Worm (Caenorhabditis elegans) whole organism, L2 larva: ENCODE data around the gene K06H6.1.

Source experiments
- F13H6.1 ChIP-seq: sonication (generic microtip); optimal IDR thresholded peaks from 2 replicates; lab custom pipeline; 2016; ENCODE audit warnings: missing genetic modification characterization, missing compliant biosample characterization
- R02D3.7 ChIP-seq: fragments of 150-350 bp; optimal IDR thresholded peaks from 2 replicates; lab custom pipeline; 2014; ENCODE audit warnings: missing biosample characterization, missing genetic modification characterization
- Y55F3AM.14 ChIP-seq: fragments of 200-800 bp; sonication (Bioruptor generic); optimal IDR thresholded peaks from 2 replicates; lab custom pipeline; 2018; ENCODE audit warnings: mild to moderate bottlenecking, missing genetic modification characterization, missing compliant biosample characterization
- alr-1 ChIP-seq: fragments of 150-350 bp; optimal IDR thresholded peaks from 2 replicates; lab custom pipeline; 2014; ENCODE audit warnings: missing biosample characterization, missing genetic modification characterization
- aly-2 ChIP-seq: fragments of 150-350 bp; optimal IDR thresholded peaks from 2 replicates; lab custom pipeline; 2014; ENCODE audit warnings: missing biosample characterization, missing genetic modification characterization
- ama-1 ChIP-seq: fragments of 150-350 bp; optimal IDR thresholded peaks from 2 replicates; lab custom pipeline; 2018; ENCODE audit warnings: inconsistent platforms
- blmp-1 ChIP-seq: sonication (generic microtip); optimal IDR thresholded peaks from 2 replicates; lab custom pipeline; 2017; ENCODE audit warnings: missing genetic modification characterization, mild to moderate bottlenecking, missing compliant biosample characterization, antibody characterized with exemption, moderate library complexity; ENCODE audit not compliant: insufficient read depth
- ceh-16 ChIP-seq: fragments of 150-350 bp; optimal IDR thresholded peaks from 2 replicates; lab custom pipeline; 2014; ENCODE audit warnings: missing biosample characterization, missing genetic modification characterization
- ceh-82 ChIP-seq: fragments of 150-350 bp; optimal IDR thresholded peaks from 2 replicates; lab custom pipeline; 2014; ENCODE audit warnings: missing biosample characterization, missing genetic modification characterization
- elt-1 ChIP-seq: fragments of 150-350 bp; optimal IDR thresholded peaks from 2 replicates; lab custom pipeline; 2014; ENCODE audit warnings: missing biosample characterization, missing genetic modification characterization
- elt-3 ChIP-seq: sonication (generic microtip); optimal IDR thresholded peaks from 2 replicates; lab custom pipeline; 2017; ENCODE audit warnings: missing biosample characterization, missing genetic modification characterization
- gmeb-1 ChIP-seq: fragments of 150-350 bp; optimal IDR thresholded peaks from 2 replicates; lab custom pipeline; 2014; ENCODE audit warnings: missing biosample characterization, missing genetic modification characterization
- lin-11 ChIP-seq: fragments of 150-350 bp; sonication (generic microtip); optimal IDR thresholded peaks from 2 replicates; lab custom pipeline; 2014; ENCODE audit warnings: missing biosample characterization, missing genetic modification characterization, inconsistent platforms, mixed read lengths
- lin-13 ChIP-seq: fragments of 150-350 bp; optimal IDR thresholded peaks from 2 replicates; lab custom pipeline; 2014; ENCODE audit warnings: missing biosample characterization, missing genetic modification reagents, missing genetic modification characterization
- lin-39 ChIP-seq: fragments of 150-350 bp; optimal IDR thresholded peaks from 2 replicates; lab custom pipeline; 2014; ENCODE audit warnings: missing biosample characterization, missing genetic modification reagents, missing genetic modification characterization
- lsy-2 ChIP-seq, 2 experiments: fragments of 150-350 bp in 1 of 2; sonication (generic microtip) in 1 of 2; optimal IDR thresholded peaks; 2 replicates each; lab custom pipeline; 2014 to 2017; ENCODE audit warnings: missing biosample characterization in 2 of 2, missing genetic modification characterization in 2 of 2
- nhr-10 ChIP-seq: sonication (generic microtip); optimal IDR thresholded peaks from 2 replicates; lab custom pipeline; 2017; ENCODE audit warnings: missing biosample characterization, missing genetic modification characterization
- nhr-11 ChIP-seq: fragments of 150-350 bp; optimal IDR thresholded peaks from 2 replicates; lab custom pipeline; 2014; ENCODE audit warnings: missing biosample characterization, missing genetic modification characterization
- nhr-12 ChIP-seq: fragments of 150-350 bp; optimal IDR thresholded peaks from 2 replicates; lab custom pipeline; 2014; ENCODE audit warnings: missing biosample characterization, missing genetic modification characterization
- nhr-23 ChIP-seq: fragments of 150-350 bp; optimal IDR thresholded peaks from 2 replicates; lab custom pipeline; 2014; ENCODE audit warnings: missing biosample characterization, missing genetic modification reagents, missing genetic modification characterization
- nhr-237 ChIP-seq: fragments of 150-350 bp; optimal IDR thresholded peaks from 2 replicates; lab custom pipeline; 2014; ENCODE audit warnings: missing biosample characterization, missing genetic modification characterization
- nhr-25 ChIP-seq: fragments of 150-350 bp; sonication (generic microtip); optimal IDR thresholded peaks from 3 replicates; lab custom pipeline; 2014; ENCODE audit warnings: missing biosample characterization, missing genetic modification characterization
- nhr-6 ChIP-seq: fragments of 150-350 bp; optimal IDR thresholded peaks from 2 replicates; lab custom pipeline; 2014; ENCODE audit warnings: missing biosample characterization, missing genetic modification characterization
- nhr-77 ChIP-seq: fragments of 150-350 bp; optimal IDR thresholded peaks from 2 replicates; lab custom pipeline; 2014; ENCODE audit warnings: missing biosample characterization, missing genetic modification characterization
- peb-1 ChIP-seq: fragments of 150-350 bp; optimal IDR thresholded peaks from 2 replicates; lab custom pipeline; 2014; ENCODE audit warnings: missing biosample characterization, missing genetic modification characterization
- sem-4 ChIP-seq: fragments of 150-350 bp; optimal IDR thresholded peaks from 2 replicates; lab custom pipeline; 2014; ENCODE audit warnings: missing biosample characterization, missing genetic modification reagents, missing genetic modification characterization
- skn-1 ChIP-seq: sonication (generic microtip); optimal IDR thresholded peaks from 2 replicates; lab custom pipeline; 2017; ENCODE audit warnings: missing biosample characterization, missing genetic modification characterization
- sma-9 ChIP-seq, 2 experiments: fragments of 150-350 bp in 1 of 2; sonication (generic microtip) in 1 of 2; optimal IDR thresholded peaks; 2 replicates each; lab custom pipeline; 2014 to 2016; ENCODE audit warnings: missing genetic modification characterization in 2 of 2, mild to moderate bottlenecking in 1 of 2, missing biosample characterization in 1 of 2, missing compliant biosample characterization in 1 of 2, missing genetic modification reagents in 1 of 2, moderate library complexity in 1 of 2
- unc-39 ChIP-seq: fragments of 150-350 bp; optimal IDR thresholded peaks from 2 replicates; lab custom pipeline; 2014; ENCODE audit warnings: missing biosample characterization, missing genetic modification characterization
- ztf-1 ChIP-seq: fragments of 200-800 bp; sonication (Bioruptor generic); conservative IDR thresholded peaks from 2 replicates; pipeline ENCODE4 v1.3.6; 2022; ENCODE audit warnings: missing genetic modification characterization, missing compliant biosample characterization
- ztf-4 ChIP-seq: fragments of 150-350 bp; optimal IDR thresholded peaks from 2 replicates; lab custom pipeline; 2014; ENCODE audit warnings: missing biosample characterization, missing genetic modification characterization

K06H6.1 gene

DNA sequence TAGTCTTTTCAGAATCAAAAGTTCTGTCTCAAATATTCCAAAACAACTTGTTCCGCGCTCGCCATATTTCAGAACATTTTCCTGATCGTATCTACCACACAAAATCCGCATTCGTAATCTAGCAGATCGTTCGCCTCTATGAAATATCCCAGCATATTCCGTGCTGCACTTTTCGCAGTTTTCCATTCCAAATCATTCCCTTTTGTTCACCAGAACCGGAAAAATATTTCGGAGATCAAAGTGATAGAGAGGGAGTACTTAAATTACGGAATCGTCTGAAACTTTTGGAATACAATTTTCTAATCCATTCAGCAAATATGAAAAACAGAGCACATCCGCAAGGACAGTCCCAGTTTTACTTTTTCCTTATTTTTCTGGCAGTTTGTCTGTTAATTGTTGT, at the start of gene K06H6.1:
Gene K06H6.1 (plus strand): TSS at position 301 of the 400 bp plus-strand sequence.
- no peak for TF ChIP-seq nhr-12
- TF ChIP-seq Y55F3AM.14 (GFP tag; lab: Kevin White, UChicago): no peak
- no peak for TF ChIP-seq alr-1 (tag; lab: Kevin White, UChicago)
- no peak for TF ChIP-seq ama-1 (lab: Kevin White, UChicago)
- no peak for TF ChIP-seq nhr-237 (tag; lab: Kevin White, UChicago)
- no peak for TF ChIP-seq elt-3
- no peak for TF ChIP-seq blmp-1 (tag; lab: Kevin White, UChicago)
- TF ChIP-seq lin-39 (tag; lab: Kevin White, UChicago): no peak
- no peak for TF ChIP-seq nhr-77 (tag; lab: Kevin White, UChicago)
- TF ChIP-seq ztf-4 (tag; lab: Kevin White, UChicago): no peak
- TF ChIP-seq sma-9 (GFP tag; optimal IDR thresholded peaks at IDR 0.05; lab: Kevin White, UChicago): no peak
- no peak for TF ChIP-seq sma-9 (tag; optimal IDR thresholded peaks at IDR 0.05; lab: Kevin White, UChicago)
- no peak for TF ChIP-seq ztf-1 (GFP tag; lab: Robert Waterston, UW)
- TF ChIP-seq skn-1: no peak
- TF ChIP-seq F13H6.1 (tag; lab: Kevin White, UChicago): no peak
- TF ChIP-seq ceh-82: no peak
- TF ChIP-seq peb-1 (tag; lab: Kevin White, UChicago): no peak

DNA sequence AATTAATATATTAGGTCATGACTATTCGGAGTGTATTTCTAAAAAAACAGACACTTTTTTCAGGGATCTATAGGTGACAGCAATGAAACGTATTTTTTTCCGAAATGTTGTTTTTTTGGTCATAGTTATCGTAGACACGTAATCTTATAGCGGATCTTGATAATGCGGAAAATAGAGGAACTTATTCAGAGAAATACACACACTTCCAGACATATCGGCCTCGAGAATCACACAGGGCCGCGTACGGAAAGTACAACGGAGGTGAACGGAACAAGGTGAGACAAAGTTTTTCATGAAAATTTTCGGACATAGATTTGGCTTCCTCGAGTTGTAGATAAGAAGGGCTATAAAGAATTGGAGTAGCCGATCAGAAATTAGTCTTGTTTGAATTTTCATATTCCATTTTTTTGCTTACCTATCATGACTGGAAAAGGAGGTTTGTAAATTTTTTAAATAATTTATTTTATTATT, 48.8 kb upstream of the K06H6.1 start, which contains the start of gene nhr-155:
Gene nhr-155 (plus strand): TSS at position 421 of the 471 bp plus-strand sequence.
- TF ChIP-seq elt-1 (tag; lab: Kevin White, UChicago) (peak; percentile 95), sma-9 (GFP tag; optimal IDR thresholded peaks at IDR 0.05; lab: Kevin White, UChicago) (peak; percentile 81), sma-9 (tag; optimal IDR thresholded peaks at IDR 0.05; lab: Kevin White, UChicago) (no peak), nhr-11 (tag; lab: Kevin White, UChicago) (no peak), blmp-1 (tag; lab: Kevin White, UChicago) (no peak), ceh-82 (no peak), nhr-23 (tag; lab: Kevin White, UChicago) (peak; percentile 26), ceh-16 (tag; lab: Kevin White, UChicago) (peak; percentile 30)

ce11 chrV:541470-541869, 46.4 kb upstream of the K06H6.1 start:
- TF ChIP-seq sma-9 (GFP tag; optimal IDR thresholded peaks at IDR 0.05; lab: Kevin White, UChicago) (peak; percentile 50), sma-9 (tag; optimal IDR thresholded peaks at IDR 0.05; lab: Kevin White, UChicago) (no peak), ceh-82 (no peak), nhr-6 (no peak), elt-1 (tag; lab: Kevin White, UChicago) (peak; percentile 31), lin-11 (no peak)

DNA sequence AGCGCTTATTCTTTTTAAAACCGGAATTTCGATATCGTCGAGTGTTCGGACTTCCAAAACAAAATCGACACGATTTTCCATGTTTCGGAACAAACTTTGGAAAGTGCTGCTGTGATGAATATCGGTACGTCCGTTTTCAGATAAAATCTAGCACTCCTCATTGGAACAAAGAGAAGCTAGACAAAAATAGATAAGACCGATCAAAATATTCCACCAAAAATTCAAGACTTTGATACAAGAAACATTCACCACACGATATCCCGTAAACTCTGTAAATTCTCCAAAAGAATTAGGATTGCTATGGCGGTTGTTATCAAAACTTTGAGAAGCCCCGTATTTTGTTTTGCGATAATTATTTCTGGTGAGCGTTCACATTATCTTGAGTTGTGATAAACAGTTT, 44.7 kb upstream of the K06H6.1 start, which contains the start of gene C14C6.3:
Gene C14C6.3 (plus strand): TSS at position 301 of the 400 bp plus-strand sequence.
- TF ChIP-seq nhr-23 (tag; lab: Kevin White, UChicago) (no peak), sem-4 (tag; lab: Kevin White, UChicago) (no peak), nhr-25 (no peak), F13H6.1 (tag; lab: Kevin White, UChicago) (no peak), gmeb-1 (tag; lab: Kevin White, UChicago) (no peak), R02D3.7 (tag; lab: Kevin White, UChicago) (no peak)

DNA sequence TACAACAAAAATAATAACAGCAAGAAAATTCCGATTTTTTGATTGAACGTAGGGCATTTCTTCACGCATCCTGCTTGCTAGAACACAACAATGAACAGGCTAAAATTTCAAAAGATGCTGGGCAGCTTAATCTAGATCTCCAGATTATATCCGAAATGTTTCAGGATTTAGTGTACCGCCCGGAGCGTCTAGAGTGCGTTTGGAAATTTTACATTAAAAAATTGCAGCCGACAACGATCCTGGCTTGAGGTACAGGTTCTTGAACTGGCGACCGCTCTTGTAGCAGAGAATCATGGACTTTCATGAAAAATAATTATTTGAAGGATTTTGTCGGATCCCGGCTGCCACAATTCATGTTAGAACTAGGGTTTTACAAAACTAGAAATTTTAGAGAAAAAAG, 39.9 kb upstream of the K06H6.1 start, which contains the start of gene C14C6.6:
Gene C14C6.6 (minus strand): TSS at position 101 of the 400 bp plus-strand sequence.
- TF ChIP-seq aly-2 (tag; lab: Kevin White, UChicago) (no peak), nhr-10 (tag; lab: Kevin White, UChicago) (no peak), nhr-237 (tag; lab: Kevin White, UChicago) (no peak), lsy-2 (tag; optimal IDR thresholded peaks at IDR 0.05; lab: Kevin White, UChicago) (no peak), nhr-77 (tag; lab: Kevin White, UChicago) (no peak), unc-39 (tag; lab: Kevin White, UChicago) (no peak), lin-13 (GFP tag; lab: Kevin White, UChicago) (no peak), lin-39 (tag; lab: Kevin White, UChicago) (no peak), elt-3 (no peak), sma-9 (GFP tag; optimal IDR thresholded peaks at IDR 0.05; lab: Kevin White, UChicago) (no peak), sma-9 (tag; optimal IDR thresholded peaks at IDR 0.05; lab: Kevin White, UChicago) (no peak), lin-11 (no peak), nhr-11 (tag; lab: Kevin White, UChicago) (no peak), ztf-4 (tag; lab: Kevin White, UChicago) (no peak), nhr-6 (no peak)
